Fruit fly (Drosophila melanogaster) whole organism, pupa: ENCODE data around the gene CG17211.

ENCODE experiments used
- CG14655 ChIP-seq: fragments of 200-800 bp; sonication (Bioruptor generic); optimal IDR thresholded peaks from 3 replicates; lab custom pipeline; 2017; ENCODE audit warnings: mild to moderate bottlenecking, missing biosample characterization, missing genetic modification reagents, missing genetic modification characterization
- CG32121 ChIP-seq: fragments of 200-800 bp; sonication (Bioruptor generic); IDR thresholded peaks from 2 replicates; pipeline ENCODE4 v1.3.6; 2022; ENCODE audit warnings: missing biosample characterization, missing genetic modification characterization
- CG34367 ChIP-seq: fragments of 200-800 bp; sonication (Bioruptor generic); optimal IDR thresholded peaks from 2 replicates; lab custom pipeline; 2018; ENCODE audit warnings: missing biosample characterization, mild to moderate bottlenecking, missing genetic modification characterization
- CG8301 ChIP-seq: fragments of 200-800 bp; sonication (Bioruptor generic); optimal IDR thresholded peaks from 2 replicates; lab custom pipeline; 2018; ENCODE audit warnings: missing biosample characterization, mild to moderate bottlenecking, missing genetic modification characterization
- Ets98B ChIP-seq: fragments of 200-800 bp; sonication (Bioruptor generic); IDR thresholded peaks from 2 replicates; pipeline ENCODE4 v1.3.6; 2022; ENCODE audit warnings: missing biosample characterization, missing genetic modification characterization
- Pif1A ChIP-seq: fragments of 200-800 bp; sonication (Bioruptor generic); optimal IDR thresholded peaks from 3 replicates; lab custom pipeline; 2016; ENCODE audit warnings: missing biosample characterization, missing genetic modification characterization
- Pif1B ChIP-seq: fragments of 200-800 bp; sonication (Bioruptor generic); optimal IDR thresholded peaks from 3 replicates; lab custom pipeline; 2016; ENCODE audit warnings: missing biosample characterization, missing genetic modification characterization
- Snoo ChIP-seq: fragments of 200-800 bp; sonication (Bioruptor generic); optimal IDR thresholded peaks from 3 replicates; lab custom pipeline; 2017; ENCODE audit warnings: missing biosample characterization, mild to moderate bottlenecking, missing genetic modification characterization, inconsistent platforms
- gl ChIP-seq: fragments of 200-800 bp; sonication (Bioruptor generic); optimal IDR thresholded peaks from 2 replicates; lab custom pipeline; 2018; ENCODE audit warnings: missing biosample characterization, mild to moderate bottlenecking, missing genetic modification characterization

DNA sequence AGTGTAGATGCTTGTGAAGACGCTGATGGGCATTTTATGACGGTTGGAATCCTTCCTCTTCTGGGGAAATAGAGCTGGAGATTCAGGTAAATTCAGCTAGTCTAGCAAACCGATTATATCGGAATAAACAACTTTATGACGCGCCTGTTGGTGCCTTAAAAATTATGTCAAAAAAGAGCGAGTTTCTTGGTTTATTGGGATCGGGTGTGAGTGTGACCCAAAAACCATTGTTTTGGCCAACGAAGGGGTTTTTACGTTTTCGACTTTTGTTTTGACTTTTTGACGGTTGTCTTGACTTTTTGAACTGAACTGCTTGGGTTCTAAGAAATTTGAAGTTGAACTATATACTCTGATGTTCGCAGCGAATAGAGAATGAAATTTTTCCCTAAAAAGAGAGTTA is 22.1 kb upstream of the CG17211 start:
- TF ChIP-seq CG14655 (GFP tag; lab: Kevin White, UChicago) (no peak), CG32121 (GFP tag; lab: Robert Waterston, UW) (no peak), CG8301 (tag; lab: Kevin White, UChicago) (no peak), CG34367 (tag; lab: Kevin White, UChicago) (no peak), gl (tag; lab: Kevin White, UChicago) (no peak), Ets98B (GFP tag; lab: Robert Waterston, UW) (no peak), Pif1A (GFP tag; lab: Kevin White, UChicago) (no peak), Pif1B (GFP tag; lab: Kevin White, UChicago) (no peak), Snoo (tag; lab: Kevin White, UChicago) (no peak)
